Fruit fly (Drosophila melanogaster) whole organism, embryonic: ENCODE results near the gene CG14837.

Experiments
- Adf1 ChIP-seq: fragments of 200-800 bp; sonication (Bioruptor generic); IDR thresholded peaks from 2 replicates; pipeline ENCODE4 v1.3.6; 2022; ENCODE audit warnings: missing biosample characterization, missing genetic modification characterization
- CG10321 ChIP-seq: fragments of 200-800 bp; sonication (Bioruptor generic); IDR thresholded peaks from 2 replicates; pipeline ENCODE4 v1.3.6; 2022; ENCODE audit warnings: missing biosample characterization, missing genetic modification characterization
- CG10979 ChIP-seq: fragments of 200-800 bp; sonication (Bioruptor generic); optimal IDR thresholded peaks from 2 replicates; lab custom pipeline; 2018; ENCODE audit warnings: missing biosample characterization, mild to moderate bottlenecking, missing genetic modification characterization, moderate library complexity
- CG1233 ChIP-seq: fragments of 200-800 bp; sonication (Bioruptor generic); optimal IDR thresholded peaks from 4 replicates; lab custom pipeline; 2018; ENCODE audit warnings: missing biosample characterization, mild to moderate bottlenecking, missing genetic modification characterization
- CG14441 ChIP-seq: fragments of 200-800 bp; sonication (Bioruptor generic); IDR thresholded peaks from 2 replicates; pipeline ENCODE4 v1.3.6; 2022; ENCODE audit warnings: missing biosample characterization, missing genetic modification characterization
- CG14710 ChIP-seq: fragments of 200-800 bp; sonication (Bioruptor generic); optimal IDR thresholded peaks from 3 replicates; lab custom pipeline; 2019; ENCODE audit warnings: missing biosample characterization, mild to moderate bottlenecking, missing genetic modification characterization, moderate library complexity
- CG17612 ChIP-seq: fragments of 200-800 bp; sonication (Bioruptor generic); IDR thresholded peaks from 2 replicates; pipeline ENCODE4 v1.3.6; 2022; ENCODE audit warnings: missing biosample characterization, missing genetic modification characterization
- CG2199 ChIP-seq: fragments of 200-800 bp; sonication (Bioruptor generic); IDR thresholded peaks from 3 replicates; pipeline ENCODE4 v1.3.6; 2022; ENCODE audit warnings: missing biosample characterization, missing genetic modification characterization
- CG2889 ChIP-seq: fragments of 200-800 bp; sonication (Bioruptor generic); IDR thresholded peaks from 3 replicates; pipeline ENCODE4 v1.3.6; 2022; ENCODE audit warnings: missing biosample characterization, missing genetic modification characterization
- CG3163 ChIP-seq: fragments of 200-800 bp; sonication (Bioruptor generic); optimal IDR thresholded peaks from 3 replicates; lab custom pipeline; 2016; ENCODE audit warnings: missing biosample characterization, missing genetic modification characterization
- CG33213 ChIP-seq: fragments of 200-800 bp; sonication (Bioruptor generic); optimal IDR thresholded peaks from 3 replicates; lab custom pipeline; 2016; ENCODE audit warnings: missing biosample characterization, missing genetic modification characterization
- CG3726 ChIP-seq: fragments of 200-800 bp; sonication (Bioruptor generic); IDR thresholded peaks from 3 replicates; pipeline ENCODE4, ENCODE4 v1.3.6; 2022; ENCODE audit warnings: missing biosample characterization, missing genetic modification characterization
- CG43689 ChIP-seq: fragments of 200-800 bp; sonication (Bioruptor generic); IDR thresholded peaks from 2 replicates; pipeline ENCODE4 v1.3.6; 2022; ENCODE audit warnings: missing biosample characterization, missing genetic modification characterization
- CG4730 ChIP-seq: fragments of 200-800 bp; sonication (Bioruptor generic); IDR thresholded peaks from 2 replicates; pipeline ENCODE4 v1.3.6; 2022; ENCODE audit warnings: missing biosample characterization, missing genetic modification characterization
- CG6272 ChIP-seq: fragments of 200-800 bp; sonication (Bioruptor generic); IDR thresholded peaks from 2 replicates; pipeline ENCODE4 v1.3.6; 2022; ENCODE audit warnings: missing biosample characterization, missing genetic modification characterization
- CG6765 ChIP-seq: fragments of 200-800 bp; sonication (Bioruptor generic); optimal IDR thresholded peaks from 3 replicates; lab custom pipeline; 2017; ENCODE audit warnings: missing biosample characterization, mild to moderate bottlenecking, missing genetic modification characterization
- CG9437 ChIP-seq: fragments of 200-800 bp; sonication (Bioruptor generic); optimal IDR thresholded peaks from 2 replicates; lab custom pipeline; 2018; ENCODE audit warnings: missing biosample characterization, mild to moderate bottlenecking, missing genetic modification characterization
- Dbx ChIP-seq: fragments of 200-800 bp; sonication (Bioruptor generic); IDR thresholded peaks from 3 replicates; pipeline ENCODE4 v1.3.6; 2022; ENCODE audit warnings: missing biosample characterization, missing genetic modification characterization
- Doc3 ChIP-seq: fragments of 200-800 bp; sonication (Bioruptor generic); IDR thresholded peaks from 3 replicates; pipeline ENCODE4 v1.3.6; 2022; ENCODE audit warnings: missing biosample characterization, missing genetic modification characterization; ENCODE audit not compliant: partially characterized antibody
- Ets65A ChIP-seq: fragments of 200-800 bp; sonication (Bioruptor generic); peaks from one replicate; lab custom pipeline; 2016; ENCODE audit warnings: missing biosample characterization, missing genetic modification characterization
- HLH54F ChIP-seq: fragments of 200-800 bp; sonication (Bioruptor generic); optimal IDR thresholded peaks from 3 replicates; lab custom pipeline; 2016; ENCODE audit warnings: missing biosample characterization, missing genetic modification characterization
- Hr51 ChIP-seq, 2 experiments: fragments of 200-800 bp; sonication (Bioruptor generic); optimal IDR thresholded peaks; 2 replicates in 1 of 2; 3 replicates in 1 of 2; lab custom pipeline; 2016 to 2018; ENCODE audit warnings: missing biosample characterization in 2 of 2, missing genetic modification characterization in 2 of 2, mild to moderate bottlenecking in 1 of 2, moderate library complexity in 1 of 2
- Jarid2 ChIP-seq: fragments of 200-800 bp; sonication (Bioruptor generic); optimal IDR thresholded peaks from 3 replicates; lab custom pipeline; 2017; ENCODE audit warnings: mild to moderate bottlenecking, missing biosample characterization, missing genetic modification reagents, missing genetic modification characterization
- MESR4 ChIP-seq: fragments of 200-800 bp; sonication (Bioruptor generic); optimal IDR thresholded peaks from 2 replicates; lab custom pipeline; 2018; ENCODE audit warnings: missing biosample characterization, mild to moderate bottlenecking, missing genetic modification characterization, moderate library complexity
- MTF-1 ChIP-seq: fragments of 200-800 bp; sonication (Bioruptor generic); optimal IDR thresholded peaks from 2 replicates; lab custom pipeline; 2018; ENCODE audit warnings: missing biosample characterization, mild to moderate bottlenecking, missing genetic modification characterization, borderline replicate concordance
- Nf-YC ChIP-seq: fragments of 200-800 bp; optimal IDR thresholded peaks from 3 replicates; lab custom pipeline; 2019; ENCODE audit warnings: missing biosample characterization, mild to moderate bottlenecking, missing genetic modification characterization, moderate library complexity
- Opbp ChIP-seq: fragments of 200-800 bp; sonication (Bioruptor generic); IDR thresholded peaks from 3 replicates; pipeline ENCODE4 v1.3.6; 2022; ENCODE audit warnings: missing biosample characterization, missing genetic modification characterization; ENCODE audit not compliant: partially characterized antibody
- Six4 ChIP-seq: fragments of 200-800 bp; sonication (Bioruptor generic); optimal IDR thresholded peaks from 2 replicates; lab custom pipeline; 2016; ENCODE audit warnings: missing biosample characterization, missing genetic modification characterization
- btn ChIP-seq: fragments of 200-800 bp; sonication (Bioruptor generic); optimal IDR thresholded peaks from 2 replicates; lab custom pipeline; 2016; ENCODE audit warnings: missing biosample characterization, missing genetic modification characterization
- ci ChIP-seq: fragments of 200-800 bp; sonication (Bioruptor generic); IDR thresholded peaks from 3 replicates; pipeline ENCODE4 v1.3.6; 2022; ENCODE audit warnings: missing biosample characterization, missing genetic modification characterization
- da ChIP-seq: fragments of 200-800 bp; sonication (Bioruptor generic); optimal IDR thresholded peaks from 2 replicates; lab custom pipeline; 2016; ENCODE audit warnings: missing biosample characterization, missing genetic modification characterization
- danr ChIP-seq: fragments of 200-800 bp; sonication (Bioruptor generic); IDR thresholded peaks from 2 replicates; pipeline ENCODE4 v1.3.6; 2022; ENCODE audit warnings: missing biosample characterization, missing genetic modification characterization
- dmrt99B ChIP-seq: fragments of 200-800 bp; sonication (Bioruptor generic); optimal IDR thresholded peaks from 2 replicates; lab custom pipeline; 2018; ENCODE audit warnings: missing biosample characterization, mild to moderate bottlenecking, missing genetic modification characterization, moderate library complexity
- esg ChIP-seq: fragments of 200-800 bp; sonication (Bioruptor generic); conservative IDR thresholded peaks from 2 replicates; pipeline ENCODE4 v1.3.6; 2022; ENCODE audit warnings: missing biosample characterization, missing genetic modification characterization
- eyg ChIP-seq: fragments of 200-800 bp; sonication (Bioruptor generic); optimal IDR thresholded peaks from 3 replicates; lab custom pipeline; 2016; ENCODE audit warnings: missing biosample characterization, missing genetic modification characterization
- hkb ChIP-seq, 2 experiments: fragments of 200-800 bp in 1 of 2; fragments of >200 bp in 1 of 2; sonication (Bioruptor generic) in 1 of 2; IDR thresholded peaks in 1 of 2; optimal IDR thresholded peaks in 1 of 2; 2 replicates each; pipeline versions ENCODE4 v1.3.6 to Lab custom; 2017 to 2022; ENCODE audit warnings: missing biosample characterization in 1 of 2, missing genetic modification characterization in 1 of 2
- klu ChIP-seq: fragments of 200-800 bp; sonication (Bioruptor generic); IDR thresholded peaks from 2 replicates; pipeline ENCODE4 v1.3.6; 2022; ENCODE audit warnings: missing biosample characterization, missing genetic modification characterization
- knrl ChIP-seq: fragments of 200-800 bp; sonication (Bioruptor generic); IDR thresholded peaks from 3 replicates; pipeline ENCODE4 v1.3.6; 2022; ENCODE audit warnings: missing biosample characterization, missing genetic modification characterization; ENCODE audit not compliant: partially characterized antibody
- nmo ChIP-seq: fragments of 200-800 bp; sonication (Bioruptor generic); optimal IDR thresholded peaks from 2 replicates; lab custom pipeline; 2018; ENCODE audit warnings: missing biosample characterization, mild to moderate bottlenecking, missing genetic modification characterization, moderate library complexity
- oc ChIP-seq: fragments of 200-800 bp; sonication (Bioruptor generic); optimal IDR thresholded peaks from 2 replicates; lab custom pipeline; 2018; ENCODE audit warnings: missing biosample characterization, mild to moderate bottlenecking, missing genetic modification characterization, moderate library complexity
- psq ChIP-seq: fragments of 200-800 bp; sonication (Bioruptor generic); optimal IDR thresholded peaks from 2 replicates; lab custom pipeline; 2017; ENCODE audit warnings: missing biosample characterization, missing genetic modification characterization
- run ChIP-seq: fragments of 200-800 bp; sonication (Bioruptor generic); optimal IDR thresholded peaks from 3 replicates; lab custom pipeline; 2018; ENCODE audit warnings: missing biosample characterization, mild to moderate bottlenecking, missing genetic modification characterization
- sd ChIP-seq: fragments of 200-800 bp; sonication (Bioruptor generic); optimal IDR thresholded peaks from 3 replicates; lab custom pipeline; 2018; ENCODE audit warnings: missing biosample characterization, mild to moderate bottlenecking, missing genetic modification characterization, moderate library complexity
- sens ChIP-seq: fragments of 200-800 bp; sonication (Bioruptor generic); peaks from one replicate; lab custom pipeline; 2016; ENCODE audit warnings: missing biosample characterization, missing genetic modification characterization
- sob ChIP-seq: fragments of 200-800 bp; sonication (Bioruptor generic); IDR thresholded peaks from 2 replicates; pipeline ENCODE4 v1.3.6; 2022; ENCODE audit warnings: missing biosample characterization, missing genetic modification characterization
- sqz ChIP-seq: fragments of 200-800 bp; sonication (Bioruptor generic); optimal IDR thresholded peaks from 3 replicates; lab custom pipeline; 2018; ENCODE audit warnings: missing biosample characterization, mild to moderate bottlenecking, missing genetic modification characterization
- sr ChIP-seq: fragments of 200-800 bp; sonication (Bioruptor generic); IDR thresholded peaks from 3 replicates; pipeline ENCODE4 v1.3.6; 2022; ENCODE audit warnings: missing biosample characterization, missing genetic modification characterization
- twi ChIP-seq: fragments of 200-800 bp; optimal IDR thresholded peaks from 2 replicates; lab custom pipeline; 2019; ENCODE audit warnings: missing biosample characterization, mild to moderate bottlenecking, missing genetic modification characterization, moderate library complexity

The CG14837 gene

DNA sequence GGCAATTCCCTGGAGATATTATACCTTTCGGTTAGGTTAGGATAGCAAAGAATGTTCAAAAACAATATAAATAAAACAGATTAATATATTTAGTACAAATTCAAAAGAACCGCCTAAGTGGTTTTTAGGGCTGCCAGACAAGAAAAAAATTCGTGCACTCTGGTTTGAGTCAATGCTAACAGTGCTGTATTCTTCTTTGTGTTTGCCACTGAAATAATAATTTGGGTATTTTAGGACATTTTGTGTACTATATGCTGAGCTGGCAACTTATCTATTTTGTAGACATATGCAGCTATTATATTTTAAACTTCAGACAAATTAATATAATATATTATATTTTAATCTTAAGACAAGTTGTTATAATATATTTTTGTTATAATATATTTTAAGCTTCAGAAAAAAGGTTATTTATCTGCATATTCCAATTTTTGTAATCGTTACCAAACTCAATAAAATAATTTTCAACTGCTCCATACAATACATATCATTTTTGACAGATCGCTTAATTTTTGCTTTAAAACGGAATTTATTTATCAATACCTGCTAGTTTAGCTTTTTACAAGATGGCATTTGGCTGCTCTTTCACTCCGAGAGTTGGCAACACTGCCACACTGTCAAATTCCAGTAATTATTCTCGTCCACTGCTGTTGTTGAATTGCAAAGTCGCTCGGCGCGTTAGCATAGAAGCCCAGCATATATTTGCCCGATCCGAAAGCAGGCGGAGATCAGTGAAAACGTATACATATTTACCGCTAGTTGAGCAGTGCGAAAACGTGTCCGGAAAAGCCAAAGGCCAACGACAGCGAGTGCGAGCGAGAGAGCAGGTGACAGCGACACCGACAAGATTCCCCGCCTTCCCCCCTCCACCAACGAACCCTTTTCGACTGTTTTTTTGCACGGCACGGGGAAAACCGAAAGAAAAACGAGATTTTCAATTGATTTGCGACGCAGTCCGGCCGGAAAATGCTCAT is 49.1 kb downstream of the CG14837 start, which contains the start of gene CG7546 (continued):
- TF ChIP-seq sqz (GFP tag; lab: Kevin White, UChicago) = no peak
- peak; percentile 72 for TF ChIP-seq CG14710 (tag; lab: Kevin White, UChicago)
- no peak for TF ChIP-seq Opbp (GFP tag; lab: Robert Waterston, UW)
- TF ChIP-seq Adf1 (GFP tag; lab: Robert Waterston, UW) = no peak
- TF ChIP-seq CG2889 (GFP tag; lab: Robert Waterston, UW) = no peak
- TF ChIP-seq twi (tag; lab: Kevin White, UChicago) = peak; percentile 29
- TF ChIP-seq run (tag; lab: Kevin White, UChicago) = no peak
- TF ChIP-seq MESR4 (GFP tag; lab: Kevin White, UChicago) = peak; percentile 97
- no peak for TF ChIP-seq klu
- peak; percentile 50; the same call in 1 of the 2 replicates for TF ChIP-seq CG10321
- TF ChIP-seq CG1233 = no peak
- TF ChIP-seq Jarid2 (GFP tag; lab: Kevin White, UChicago) = no peak
- peak; percentile 18 for TF ChIP-seq Ets65A (GFP tag; lab: Kevin White, UChicago)
- no peak for TF ChIP-seq oc
- TF ChIP-seq eyg (GFP tag; lab: Kevin White, UChicago) = no peak
- no peak for TF ChIP-seq CG9437
- TF ChIP-seq HLH54F (GFP tag; lab: Kevin White, UChicago) = peak; percentile 27
- TF ChIP-seq CG33213 (GFP tag; lab: Kevin White, UChicago) = no peak
- no peak for TF ChIP-seq CG2199 (GFP tag; lab: Robert Waterston, UW)
- no peak for TF ChIP-seq Six4 (GFP tag; lab: Kevin White, UChicago)
- 0 out of 2 replicates have a peak, but pooled peaks have one; percentile 11 for TF ChIP-seq sob
- TF ChIP-seq CG3726 (GFP tag; lab: Robert Waterston, UW) = no peak
- peak; percentile 35; the same call in 1 of the 3 replicates for TF ChIP-seq knrl (GFP tag; lab: Robert Waterston, UW)
- TF ChIP-seq CG17612 = no peak
- TF ChIP-seq CG3163 (GFP tag; lab: Kevin White, UChicago) = no peak
- TF ChIP-seq da (GFP tag; lab: Kevin White, UChicago) = no peak
- TF ChIP-seq nmo (GFP tag; lab: Kevin White, UChicago) = peak; percentile 56
- TF ChIP-seq ci = 0 out of 3 replicates have a peak, but pooled peaks have one; percentile 21
- TF ChIP-seq CG4730 (GFP tag; lab: Robert Waterston, UW) = no peak
- peak; percentile 34 for TF ChIP-seq sens (GFP tag; lab: Kevin White, UChicago)
- TF ChIP-seq Hr51 (GFP tag; optimal IDR thresholded peaks at IDR 0.05; lab: Kevin White, UChicago) = peak in 1 of 2 experiments; percentile 40
- no peak for TF ChIP-seq CG10979 (tag; lab: Kevin White, UChicago)
- TF ChIP-seq esg = peak; percentile 37; the same call in 1 of the 2 replicates
- no peak for TF ChIP-seq sr (GFP tag; lab: Robert Waterston, UW)
- TF ChIP-seq psq (GFP tag; lab: Kevin White, UChicago) = no peak
- no peak for TF ChIP-seq hkb (optimal IDR thresholded peaks at IDR 0.05; lab: Kevin White, UChicago)
- TF ChIP-seq hkb (GFP tag; IDR thresholded peaks at IDR 0.05; lab: Robert Waterston, UW) = no peak
- TF ChIP-seq danr = no peak
- TF ChIP-seq Dbx = 0 out of 3 replicates have a peak, but pooled peaks have one; percentile 18
- peak; percentile 88 for TF ChIP-seq sd (tag; lab: Kevin White, UChicago)
- peak; percentile 22 for TF ChIP-seq Nf-YC (tag; lab: Kevin White, UChicago)
- TF ChIP-seq CG43689 (GFP tag; lab: Robert Waterston, UW) = no peak
- TF ChIP-seq Doc3 (GFP tag; lab: Robert Waterston, UW) = no peak
- TF ChIP-seq CG6765 = no peak
- TF ChIP-seq CG6272 = peak; percentile 33; the same call in 1 of the 2 replicates
- TF ChIP-seq dmrt99B (tag; lab: Kevin White, UChicago) = no peak
- TF ChIP-seq CG14441 (GFP tag; lab: Robert Waterston, UW) = peak; percentile 44; the same call in 1 of the 2 replicates
- TF ChIP-seq btn (GFP tag; lab: Kevin White, UChicago) = no peak
- TF ChIP-seq MTF-1 (GFP tag; lab: Kevin White, UChicago) = no peak
